Fruit fly (Drosophila melanogaster) whole organism, embryonic: ENCODE measurements around the gene Ubi-p63E.

Source experiments
- Asciz ChIP-seq: fragments of 200-800 bp; sonication (Bioruptor generic); optimal IDR thresholded peaks from 2 replicates; lab custom pipeline; 2017; ENCODE audit warnings: missing biosample characterization, mild to moderate bottlenecking, missing genetic modification characterization, missing genetic modification reagents
- CG10431 ChIP-seq: fragments of 200-800 bp; sonication (Bioruptor generic); optimal IDR thresholded peaks from 3 replicates; lab custom pipeline; 2018; ENCODE audit warnings: missing biosample characterization, mild to moderate bottlenecking, missing genetic modification characterization
- CG10543 ChIP-seq: fragments of 200-800 bp; sonication (Bioruptor generic); optimal IDR thresholded peaks from 3 replicates; lab custom pipeline; 2017; ENCODE audit warnings: missing biosample characterization, mild to moderate bottlenecking, missing genetic modification characterization, moderate library complexity
- CG11093 ChIP-seq: fragments of 200-800 bp; sonication (Bioruptor generic); IDR thresholded peaks from 3 replicates; pipeline ENCODE4 v1.3.6; 2022; ENCODE audit warnings: missing biosample characterization, missing genetic modification characterization
- CG15479 ChIP-seq: fragments of 200-800 bp; sonication (Bioruptor generic); optimal IDR thresholded peaks from 3 replicates; lab custom pipeline; 2019; ENCODE audit warnings: missing biosample characterization, mild to moderate bottlenecking, missing genetic modification characterization, moderate library complexity
- CG1602 ChIP-seq: fragments of 200-800 bp; sonication (Bioruptor generic); optimal IDR thresholded peaks from 3 replicates; lab custom pipeline; 2016; ENCODE audit warnings: missing biosample characterization, missing genetic modification characterization
- CG32772 ChIP-seq: fragments of 200-800 bp; sonication (Bioruptor generic); IDR thresholded peaks from 2 replicates; pipeline ENCODE4 v1.3.6; 2022; ENCODE audit warnings: missing biosample characterization, missing genetic modification characterization
- CG4360 ChIP-seq: fragments of 200-800 bp; sonication (Bioruptor generic); IDR thresholded peaks from 2 replicates; pipeline ENCODE4 v1.3.6; 2022; ENCODE audit warnings: missing biosample characterization, missing genetic modification characterization
- CG6254 ChIP-seq: fragments of 200-800 bp; sonication (Bioruptor generic); optimal IDR thresholded peaks from 3 replicates; lab custom pipeline; 2017; ENCODE audit warnings: mild to moderate bottlenecking, missing biosample characterization, missing genetic modification reagents, missing genetic modification characterization
- CG6791 ChIP-seq: fragments of 200-800 bp; sonication (Bioruptor generic); IDR thresholded peaks from 3 replicates; pipeline ENCODE4 v1.3.6; 2022; ENCODE audit warnings: missing biosample characterization, missing genetic modification characterization; ENCODE audit not compliant: partially characterized antibody
- CG7963 ChIP-seq: fragments of 200-800 bp; sonication (Bioruptor generic); IDR thresholded peaks from 3 replicates; pipeline ENCODE4 v1.3.6; 2022; ENCODE audit warnings: missing biosample characterization, missing genetic modification characterization; ENCODE audit not compliant: partially characterized antibody
- CG8478 ChIP-seq: fragments of >200 bp; optimal IDR thresholded peaks from 2 replicates; lab custom pipeline; 2018
- CG9797 ChIP-seq: fragments of 200-800 bp; sonication (Bioruptor generic); optimal IDR thresholded peaks from 3 replicates; lab custom pipeline; 2018; ENCODE audit warnings: missing biosample characterization, mild to moderate bottlenecking, missing genetic modification characterization
- Dll ChIP-seq: fragments of 200-800 bp; sonication (Bioruptor generic); IDR thresholded peaks from 4 replicates; pipeline ENCODE4 v1.3.6; 2022; ENCODE audit warnings: missing biosample characterization, missing genetic modification characterization; ENCODE audit not compliant: partially characterized antibody
- Drgx ChIP-seq: fragments of 200-800 bp; sonication (Bioruptor generic); IDR thresholded peaks from 2 replicates; pipeline ENCODE4 v1.3.6; 2022; ENCODE audit warnings: missing biosample characterization, missing genetic modification characterization
- HLH3B ChIP-seq: fragments of 200-800 bp; sonication (Bioruptor generic); IDR thresholded peaks from 2 replicates; pipeline ENCODE4 v1.3.6; 2022; ENCODE audit warnings: missing biosample characterization, missing genetic modification characterization
- HLH4C ChIP-seq: fragments of 200-800 bp; sonication (Bioruptor generic); IDR thresholded peaks from 3 replicates; pipeline ENCODE4 v1.3.6; 2022; ENCODE audit warnings: missing biosample characterization, missing genetic modification characterization; ENCODE audit not compliant: partially characterized antibody
- HLHmδ ChIP-seq: fragments of 200-800 bp; sonication (Bioruptor generic); optimal IDR thresholded peaks from 2 replicates; lab custom pipeline; 2018; ENCODE audit warnings: missing biosample characterization, mild to moderate bottlenecking, missing genetic modification characterization, moderate library complexity
- Mad ChIP-seq: fragments of 200-800 bp; sonication (Bioruptor generic); optimal IDR thresholded peaks from 2 replicates; lab custom pipeline; 2016; ENCODE audit warnings: missing biosample characterization, missing genetic modification characterization
- Med ChIP-seq: fragments of 200-800 bp; sonication (Bioruptor generic); peaks from one replicate; lab custom pipeline; 2016; ENCODE audit warnings: missing biosample characterization, missing genetic modification characterization, mild to moderate bottlenecking, inconsistent platforms, moderate library complexity
- Pdp1 ChIP-seq, 2 experiments: fragments of 200-800 bp; sonication (Bioruptor generic); optimal IDR thresholded peaks; 3 replicates each; lab custom pipeline; 2016; ENCODE audit warnings: missing biosample characterization in 2 of 2, missing genetic modification characterization in 2 of 2, mild to moderate bottlenecking in 1 of 2, moderate library complexity in 1 of 2
- Ravus ChIP-seq: fragments of 200-800 bp; sonication (Bioruptor generic); IDR thresholded peaks from 2 replicates; pipeline ENCODE4 v1.3.6; 2022; ENCODE audit warnings: missing biosample characterization, missing genetic modification characterization
- Sox102F ChIP-seq: fragments of 200-800 bp; sonication (Bioruptor generic); optimal IDR thresholded peaks from 2 replicates; lab custom pipeline; 2018; ENCODE audit warnings: missing biosample characterization, mild to moderate bottlenecking, missing genetic modification characterization, moderate library complexity
- abd-A ChIP-seq: fragments of 200-800 bp; sonication (Bioruptor generic); optimal IDR thresholded peaks from 3 replicates; lab custom pipeline; 2019; ENCODE audit warnings: missing biosample characterization, mild to moderate bottlenecking, missing genetic modification characterization, moderate library complexity
- amos ChIP-seq: fragments of 200-800 bp; sonication (Bioruptor generic); IDR thresholded peaks from 2 replicates; pipeline ENCODE4 v1.3.6; 2022; ENCODE audit warnings: missing biosample characterization, missing genetic modification characterization; ENCODE audit not compliant: partially characterized antibody
- ase ChIP-seq: fragments of 200-800 bp; sonication (Bioruptor generic); IDR thresholded peaks from 3 replicates; pipeline ENCODE4 v1.3.6; 2022; ENCODE audit warnings: missing biosample characterization, missing genetic modification characterization
- bcd ChIP-seq: fragments of 200-800 bp; sonication (Bioruptor generic); optimal IDR thresholded peaks from 2 replicates; lab custom pipeline; 2017; ENCODE audit warnings: missing biosample characterization, mild to moderate bottlenecking, missing genetic modification characterization
- cg ChIP-seq: fragments of 200-800 bp; sonication (Bioruptor generic); optimal IDR thresholded peaks from 3 replicates; lab custom pipeline; 2019; ENCODE audit warnings: missing biosample characterization, mild to moderate bottlenecking, missing genetic modification characterization, moderate library complexity
- ci ChIP-seq: fragments of 200-800 bp; sonication (Bioruptor generic); IDR thresholded peaks from 3 replicates; pipeline ENCODE4 v1.3.6; 2022; ENCODE audit warnings: missing biosample characterization, missing genetic modification characterization
- dysf ChIP-seq: fragments of 200-800 bp; sonication (Bioruptor generic); IDR thresholded peaks from 3 replicates; pipeline ENCODE4 v1.3.6; 2022; ENCODE audit warnings: missing biosample characterization, missing genetic modification characterization
- gfzf ChIP-seq: fragments of 200-800 bp; sonication (Bioruptor generic); optimal IDR thresholded peaks from 2 replicates; lab custom pipeline; 2016; ENCODE audit warnings: missing biosample characterization, mild to moderate bottlenecking, missing genetic modification characterization, moderate library complexity
- ham ChIP-seq: fragments of 200-800 bp; sonication (Bioruptor generic); IDR thresholded peaks from 2 replicates; pipeline ENCODE4 v1.3.6; 2022; ENCODE audit warnings: missing biosample characterization, missing genetic modification characterization
- hbn ChIP-seq: fragments of 200-800 bp; sonication (Bioruptor generic); IDR thresholded peaks from 2 replicates; pipeline ENCODE4 v1.3.6; 2022; ENCODE audit warnings: missing biosample characterization, missing genetic modification characterization; ENCODE audit not compliant: partially characterized antibody
- inv ChIP-seq: fragments of 200-800 bp; sonication (Bioruptor generic); IDR thresholded peaks from 2 replicates; pipeline ENCODE4 v1.3.6; 2022; ENCODE audit warnings: missing biosample characterization, missing genetic modification characterization; ENCODE audit not compliant: partially characterized antibody
- ken ChIP-seq: fragments of 200-800 bp; sonication (Bioruptor generic); IDR thresholded peaks from 3 replicates; pipeline ENCODE4 v1.3.6; 2022; ENCODE audit warnings: missing biosample characterization, missing genetic modification characterization
- klu ChIP-seq: fragments of 200-800 bp; sonication (Bioruptor generic); IDR thresholded peaks from 2 replicates; pipeline ENCODE4 v1.3.6; 2022; ENCODE audit warnings: missing biosample characterization, missing genetic modification characterization
- kni ChIP-seq: fragments of 200-800 bp; sonication (Bioruptor generic); optimal IDR thresholded peaks from 3 replicates; lab custom pipeline; 2017; ENCODE audit warnings: mild to moderate bottlenecking, missing biosample characterization, missing genetic modification reagents, missing genetic modification characterization
- sug ChIP-seq: fragments of 200-800 bp; optimal IDR thresholded peaks from 2 replicates; lab custom pipeline; 2019; ENCODE audit warnings: missing biosample characterization, mild to moderate bottlenecking, missing genetic modification characterization, moderate library complexity
- tup ChIP-seq: fragments of 200-800 bp; sonication (Bioruptor generic); optimal IDR thresholded peaks from 2 replicates; lab custom pipeline; 2016; ENCODE audit warnings: missing biosample characterization, mild to moderate bottlenecking, missing genetic modification characterization, moderate library complexity
- vvl ChIP-seq: fragments of 200-800 bp; sonication (Bioruptor generic); IDR thresholded peaks from 2 replicates; pipeline ENCODE4 v1.3.6; 2022; ENCODE audit warnings: missing biosample characterization, missing genetic modification characterization
- z ChIP-seq: fragments of 200-800 bp; sonication (Bioruptor generic); IDR thresholded peaks from 3 replicates; pipeline ENCODE4 v1.3.6; 2022; ENCODE audit warnings: missing biosample characterization, missing genetic modification characterization
- zen ChIP-seq: fragments of 200-800 bp; sonication (Bioruptor generic); optimal IDR thresholded peaks from 3 replicates; lab custom pipeline; 2018; ENCODE audit warnings: missing biosample characterization, mild to moderate bottlenecking, missing genetic modification characterization, moderate library complexity

Ubi-p63E gene

DNA sequence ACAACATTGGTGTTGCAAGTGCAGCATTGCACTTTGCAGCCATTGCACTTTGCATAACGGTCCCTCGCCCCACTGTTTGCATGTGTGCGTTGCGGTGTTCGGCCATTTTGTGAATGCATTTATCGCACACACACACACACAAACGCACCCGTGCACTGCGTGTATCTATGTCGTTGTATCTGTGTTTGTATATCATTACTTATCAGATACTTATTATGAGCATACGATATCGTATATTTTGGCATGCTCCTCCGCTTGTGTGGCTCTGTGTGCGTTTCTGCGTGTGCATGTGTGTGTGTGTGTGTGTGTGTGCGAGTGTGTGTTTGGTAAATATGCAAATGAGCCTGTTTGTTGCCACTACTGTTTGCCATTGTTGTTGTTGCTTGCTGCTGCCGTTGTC, 26.1 kb downstream of the Ubi-p63E start:
- TF ChIP-seq HLH3B (GFP tag; lab: Robert Waterston, UW) (no peak), ham (GFP tag; lab: Robert Waterston, UW) (no peak), sug (tag; lab: Kevin White, UChicago) (no peak), zen (tag; lab: Kevin White, UChicago) (peak; percentile 57), hbn (GFP tag; lab: Robert Waterston, UW) (no peak), bcd (GFP tag; lab: Kevin White, UChicago) (no peak), klu (GFP tag; lab: Robert Waterston, UW) (no peak), Dll (GFP tag; lab: Robert Waterston, UW) (0 out of 4 replicates have a peak, but pooled peaks have one; percentile 16), CG9797 (GFP tag; lab: Kevin White, UChicago) (no peak), Ravus (no peak), CG1602 (GFP tag; lab: Kevin White, UChicago) (no peak), CG8478 (lab: Kevin White, UChicago) (peak; percentile 66), Sox102F (no peak), CG10431 (GFP tag; lab: Kevin White, UChicago) (no peak), CG11093 (no peak), Asciz (GFP tag; lab: Kevin White, UChicago) (no peak), CG4360 (GFP tag; lab: Robert Waterston, UW) (peak; percentile 79), HLHmδ (GFP tag; lab: Kevin White, UChicago) (peak; percentile 7), CG7963 (GFP tag; lab: Robert Waterston, UW) (no peak), dysf (GFP tag; lab: Robert Waterston, UW) (no peak), cg (GFP tag; lab: Kevin White, UChicago) (peak; percentile 77), tup (GFP tag; lab: Kevin White, UChicago) (no peak), Pdp1 (GFP tag; optimal IDR thresholded peaks at IDR 0.05; lab: Kevin White, UChicago) (no peak), abd-A (tag; lab: Kevin White, UChicago) (no peak), CG10543 (GFP tag; lab: Kevin White, UChicago) (no peak), Med (GFP tag; lab: Kevin White, UChicago) (peak; percentile 34), Mad (GFP tag; lab: Kevin White, UChicago) (no peak), z (GFP tag; lab: Robert Waterston, UW) (peak; percentile 60; the same call in 1 of the 3 replicates), ken (GFP tag; lab: Robert Waterston, UW) (no peak), ci (GFP tag; lab: Robert Waterston, UW) (0 out of 3 replicates have a peak, but pooled peaks have one; percentile 9), vvl (GFP tag; lab: Robert Waterston, UW) (peak; percentile 65; the same call in 1 of the 2 replicates), CG15479 (GFP tag; lab: Kevin White, UChicago) (peak; percentile 79), CG6254 (peak; percentile 2), Drgx (GFP tag; lab: Robert Waterston, UW) (no peak), HLH4C (GFP tag; lab: Robert Waterston, UW) (no peak), CG32772 (GFP tag; lab: Robert Waterston, UW) (no peak), ase (GFP tag; lab: Robert Waterston, UW) (no peak), CG6791 (GFP tag; lab: Robert Waterston, UW) (no peak), gfzf (no peak), amos (GFP tag; lab: Robert Waterston, UW) (no peak), kni (GFP tag; lab: Kevin White, UChicago) (peak; percentile 34), inv (GFP tag; lab: Robert Waterston, UW) (no peak)
- TF ChIP-seq, all 482 proteins: peak for 13
